Worm (Caenorhabditis elegans): ENCODE results near the gene citk-2.

The citk-2 gene

DNA sequence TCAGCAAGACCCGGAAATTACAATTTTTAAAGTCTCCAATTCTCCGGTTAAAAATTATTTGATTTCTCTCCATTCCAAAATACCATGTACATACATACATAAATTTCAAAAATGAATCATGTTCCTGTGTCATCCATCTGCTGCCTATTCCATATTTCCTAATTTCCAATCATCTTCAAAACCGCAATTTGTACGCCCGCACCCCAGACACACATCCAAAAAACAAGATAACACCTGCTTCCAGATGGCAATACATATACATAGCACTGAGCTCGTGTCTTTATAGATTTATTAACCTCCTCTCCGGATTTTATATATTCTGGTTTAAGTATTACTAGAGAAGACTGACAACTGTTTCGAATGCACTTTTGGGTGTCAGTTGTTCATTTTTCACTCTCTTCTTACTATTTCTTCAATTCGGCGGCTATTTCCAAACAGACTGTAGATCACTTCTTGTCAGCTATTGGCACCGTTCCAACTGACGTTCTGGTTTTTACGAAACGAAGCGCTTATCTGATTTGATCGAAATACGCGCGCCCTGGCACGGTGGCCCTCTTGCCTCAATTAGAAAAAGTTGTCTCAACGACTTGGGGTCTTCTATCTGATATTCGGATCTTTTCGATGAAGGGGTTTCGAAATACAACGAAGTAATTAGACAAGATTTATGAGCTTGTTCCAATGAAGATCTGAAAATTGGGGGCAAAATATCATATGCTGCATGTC is 17.5 kb upstream of the citk-2 start:
- TF ChIP-seq somi-1 (GFP tag; optimal IDR thresholded peaks at IDR 0.05) (no peak), nfyb-1 (GFP tag; IDR thresholded peaks at IDR 0.05) (no peak), pbrm-1 (GFP tag; IDR thresholded peaks at IDR 0.05) (no peak), dpff-1 (tag; optimal IDR thresholded peaks at IDR 0.05) (no peak), T07F8.4 (tag; optimal IDR thresholded peaks at IDR 0.05) (no peak), Y53F4B.3 (GFP tag; IDR thresholded peaks at IDR 0.05) (no peak)

ce11 chrII:4984151-4984550 is 15.2 kb upstream of the citk-2 start:
- TF ChIP-seq F49E8.2 (tag; optimal IDR thresholded peaks at IDR 0.05; ENCODE audit: insufficient read depth) (no peak), K11D2.4 (GFP tag; IDR thresholded peaks at IDR 0.05) (no peak), snpc-4 (GFP tag; optimal IDR thresholded peaks at IDR 0.05) (no peak), snpc-4 (tag; optimal IDR thresholded peaks at IDR 0.05) (no peak), ztf-25 (GFP tag; IDR thresholded peaks at IDR 0.05) (no peak), die-1 (tag; optimal IDR thresholded peaks at IDR 0.05) (no peak), nfyb-1 (GFP tag; IDR thresholded peaks at IDR 0.05) (no peak), ekl-4 (GFP tag; IDR thresholded peaks at IDR 0.05) (no peak), Y79H2A.3 (GFP tag; conservative IDR thresholded peaks at IDR 0.05) (no peak), egl-18 (GFP tag; IDR thresholded peaks at IDR 0.05) (no peak), let-526 (GFP tag; IDR thresholded peaks at IDR 0.05) (no peak), unc-130 (GFP tag; optimal IDR thresholded peaks at IDR 0.05) (no peak), hsf-1 (GFP tag; IDR thresholded peaks at IDR 0.05) (no peak), nfya-1 (tag; optimal IDR thresholded peaks at IDR 0.05; ENCODE audit: borderline replicate concordance, insufficient read depth) (no peak), sptf-2 (GFP tag; optimal IDR thresholded peaks at IDR 0.05) (no peak), F22D6.2 (tag; optimal IDR thresholded peaks at IDR 0.05) (no peak), madf-10 (tag; optimal IDR thresholded peaks at IDR 0.05) (no peak), F37B4.10 (GFP tag; IDR thresholded peaks at IDR 0.05) (no peak), egl-44 (GFP tag; IDR thresholded peaks at IDR 0.05) (no peak), egrh-3 (GFP tag; IDR thresholded peaks at IDR 0.05) (no peak), athp-1 (tag; optimal IDR thresholded peaks at IDR 0.05) (no peak)

DNA sequence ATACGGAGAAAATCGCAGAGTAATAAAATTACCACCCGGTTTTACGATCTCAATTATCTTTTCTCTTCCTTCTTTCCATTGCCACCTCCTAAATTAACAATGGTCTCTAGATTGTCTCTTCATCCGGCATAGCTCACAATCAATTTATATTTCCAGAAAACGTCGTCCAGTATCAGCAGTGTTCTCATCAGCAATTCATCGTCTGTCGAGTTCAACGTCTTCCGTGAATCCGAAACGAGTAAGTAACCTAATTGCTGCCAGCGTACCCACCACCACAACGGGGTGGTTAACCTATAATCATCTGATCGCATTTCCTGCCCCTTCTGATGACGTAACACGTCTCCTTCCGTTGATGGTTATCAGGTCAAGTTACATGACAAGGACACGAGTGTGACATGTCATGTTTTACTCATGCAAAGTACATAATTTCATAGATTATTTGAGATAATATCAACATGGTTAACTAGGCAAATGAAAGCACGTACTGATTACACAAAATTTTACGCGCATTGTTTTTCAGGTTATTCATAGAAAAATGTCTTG is 13.3 kb upstream of the citk-2 start:
- TF ChIP-seq ztf-6 (GFP tag; IDR thresholded peaks at IDR 0.05) (no peak), repo-1 (tag; optimal IDR thresholded peaks at IDR 0.05) (no peak), nhr-80 (tag; optimal IDR thresholded peaks at IDR 0.05) (no peak), F10E7.11 (tag; optimal IDR thresholded peaks at IDR 0.05) (no peak), nfya-2 (GFP tag; IDR thresholded peaks at IDR 0.05) (no peak), nhr-27 (tag; optimal IDR thresholded peaks at IDR 0.05) (no peak), lir-1 (GFP tag; conservative IDR thresholded peaks at IDR 0.05) (no peak)

- TF ChIP-seq snpc-3.4 (tag; optimal IDR thresholded peaks at IDR 0.05) = no peak
- no peak for TF ChIP-seq mes-4 (tag; optimal IDR thresholded peaks at IDR 0.05)
- TF ChIP-seq hrde-1 (tag; optimal IDR thresholded peaks at IDR 0.05; ENCODE audit: borderline replicate concordance) = no peak
- no peak for TF ChIP-seq akir-1 (GFP tag; optimal IDR thresholded peaks at IDR 0.05)
- no peak for TF ChIP-seq aptf-2 (GFP tag; conservative IDR thresholded peaks at IDR 0.05)
- no peak for TF ChIP-seq B0019.2 (GFP tag; conservative IDR thresholded peaks at IDR 0.05)
- TF ChIP-seq ceh-40 (GFP tag; IDR thresholded peaks at IDR 0.05) = no peak
- no peak for TF ChIP-seq hlh-12 (tag; optimal IDR thresholded peaks at IDR 0.05)
- TF ChIP-seq tbx-9 (tag; optimal IDR thresholded peaks at IDR 0.05; ENCODE audit: borderline replicate concordance) = no peak
Observed at ce11 chrII:4986664-4987063, 12.7 kb upstream of the citk-2 start.

All from whole organism, young adult.